Fruit fly (Drosophila melanogaster) ovary, adult (tissue): ENCODE measurements around the gene Tsen54.

Source experiments
- CG17801 ChIP-seq: fragments of 200-800 bp; optimal IDR thresholded peaks from 2 replicates; lab custom pipeline; 2019; ENCODE audit warnings: missing biosample characterization, mild to moderate bottlenecking, missing genetic modification characterization, moderate library complexity; ENCODE audit not compliant: partially characterized antibody

The Tsen54 gene

DNA sequence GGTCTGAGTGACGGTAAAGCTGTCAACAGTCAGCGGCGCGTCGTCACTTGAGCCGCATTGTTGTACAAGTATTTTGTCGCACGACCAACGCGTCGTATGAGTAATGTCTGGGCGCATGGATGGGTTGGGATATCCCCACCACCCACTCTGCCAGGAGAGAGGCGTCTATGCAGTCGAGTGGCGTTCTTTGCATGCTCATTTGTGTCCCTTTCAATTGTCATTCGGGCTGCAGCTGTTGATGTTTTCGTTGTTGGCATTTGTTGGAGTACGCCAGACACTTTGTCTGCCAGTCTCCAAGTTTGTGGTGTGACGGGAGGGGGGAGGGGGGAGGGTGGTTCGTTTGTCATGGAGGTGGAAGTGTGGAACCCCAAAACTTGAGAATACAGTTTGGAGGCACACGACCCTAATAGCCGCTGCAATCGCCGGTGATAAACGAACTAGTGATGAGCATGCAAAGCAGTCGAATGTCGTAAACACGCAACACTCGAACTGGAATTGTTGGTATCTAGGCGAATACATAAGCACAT is 43.6 kb downstream of the Tsen54 start:
- TF ChIP-seq CG17801 (GFP tag; lab: Kevin White, UChicago): no peak
